Worm (Caenorhabditis elegans) whole organism, L3 larva: Measurements from ENCODE around the gene trk-1.

Experiments used
- R02D3.7 ChIP-seq: fragments of 150-350 bp; optimal IDR thresholded peaks from 2 replicates; lab custom pipeline; 2014; ENCODE audit warnings: missing biosample characterization, missing genetic modification characterization
- ZK546.5 ChIP-seq: sonication (generic microtip); optimal IDR thresholded peaks from 2 replicates; lab custom pipeline; 2017; ENCODE audit warnings: missing biosample characterization, missing genetic modification characterization
- aly-2 ChIP-seq: fragments of 150-350 bp; optimal IDR thresholded peaks from 2 replicates; lab custom pipeline; 2014; ENCODE audit warnings: missing biosample characterization, missing genetic modification characterization
- ama-1 ChIP-seq: fragments of 150-350 bp; optimal IDR thresholded peaks from 2 replicates; lab custom pipeline; 2018
- ceh-28 ChIP-seq: fragments of 150-350 bp; optimal IDR thresholded peaks from 2 replicates; lab custom pipeline; 2014; ENCODE audit warnings: missing biosample characterization, missing genetic modification reagents, missing genetic modification characterization
- ceh-82 ChIP-seq: fragments of 150-350 bp; optimal IDR thresholded peaks from 2 replicates; lab custom pipeline; 2014; ENCODE audit warnings: missing biosample characterization, missing genetic modification characterization
- ceh-9 ChIP-seq: sonication (generic microtip); optimal IDR thresholded peaks from 2 replicates; lab custom pipeline; 2018; ENCODE audit warnings: missing biosample characterization, missing genetic modification characterization
- daf-12 ChIP-seq: fragments of 150-350 bp; optimal IDR thresholded peaks from 2 replicates; lab custom pipeline; 2014; ENCODE audit warnings: missing biosample characterization, missing genetic modification reagents, missing genetic modification characterization
- egl-27 ChIP-seq: sonication (generic microtip); optimal IDR thresholded peaks from 4 replicates; lab custom pipeline; 2017; ENCODE audit warnings: missing biosample characterization, missing genetic modification reagents, missing genetic modification characterization
- elt-1 ChIP-seq: fragments of 150-350 bp; optimal IDR thresholded peaks from 2 replicates; lab custom pipeline; 2014; ENCODE audit warnings: missing biosample characterization, missing genetic modification characterization
- eor-1 ChIP-seq, 2 experiments: fragments of 150-350 bp; optimal IDR thresholded peaks; 2 replicates each; lab custom pipeline; 2014 to 2018; ENCODE audit warnings: missing biosample characterization in 2 of 2, missing genetic modification characterization in 2 of 2
- fkh-2 ChIP-seq: fragments of 150-350 bp; optimal IDR thresholded peaks from 2 replicates; lab custom pipeline; 2014; ENCODE audit warnings: missing biosample characterization, missing genetic modification reagents, missing genetic modification characterization
- fos-1 ChIP-seq: fragments of 150-350 bp; optimal IDR thresholded peaks from 2 replicates; lab custom pipeline; 2014; ENCODE audit warnings: missing biosample characterization, missing genetic modification characterization
- jun-1 ChIP-seq: fragments of 150-350 bp; optimal IDR thresholded peaks from 2 replicates; lab custom pipeline; 2014; ENCODE audit warnings: missing biosample characterization, missing genetic modification reagents, missing genetic modification characterization
- lin-39 ChIP-seq: fragments of 150-350 bp; optimal IDR thresholded peaks from 2 replicates; lab custom pipeline; 2018; ENCODE audit warnings: missing biosample characterization, missing genetic modification reagents, missing genetic modification characterization
- lsy-12 ChIP-seq: sonication (generic microtip); optimal IDR thresholded peaks from 2 replicates; lab custom pipeline; 2016; ENCODE audit warnings: mild to moderate bottlenecking, missing genetic modification characterization, missing compliant biosample characterization
- mdl-1 ChIP-seq: fragments of 150-350 bp; optimal IDR thresholded peaks from 2 replicates; lab custom pipeline; 2014; ENCODE audit warnings: missing biosample characterization, missing genetic modification characterization
- mml-1 ChIP-seq: fragments of 150-350 bp; sonication (generic microtip); optimal IDR thresholded peaks from 3 replicates; lab custom pipeline; 2014; ENCODE audit warnings: missing biosample characterization, missing genetic modification characterization
- nfya-1 ChIP-seq: sonication (generic microtip); optimal IDR thresholded peaks from 2 replicates; lab custom pipeline; 2017; ENCODE audit warnings: missing genetic modification characterization, mild to moderate bottlenecking, missing compliant biosample characterization, antibody characterized with exemption, moderate library complexity; ENCODE audit not compliant: insufficient read depth
- nhr-11 ChIP-seq: fragments of 150-350 bp; optimal IDR thresholded peaks from 2 replicates; lab custom pipeline; 2014; ENCODE audit warnings: missing biosample characterization, missing genetic modification characterization
- nhr-12 ChIP-seq: fragments of 150-350 bp; optimal IDR thresholded peaks from 2 replicates; lab custom pipeline; 2014; ENCODE audit warnings: missing biosample characterization, missing genetic modification characterization
- nhr-237 ChIP-seq: fragments of 150-350 bp; optimal IDR thresholded peaks from 2 replicates; lab custom pipeline; 2014; ENCODE audit warnings: missing biosample characterization, missing genetic modification characterization
- nhr-25 ChIP-seq: sonication (generic microtip); optimal IDR thresholded peaks from 2 replicates; lab custom pipeline; 2017; ENCODE audit warnings: missing biosample characterization, missing genetic modification characterization
- nhr-28 ChIP-seq: fragments of 150-350 bp; optimal IDR thresholded peaks from 2 replicates; lab custom pipeline; 2014; ENCODE audit warnings: missing biosample characterization, missing genetic modification characterization
- nhr-43 ChIP-seq: sonication (generic microtip); optimal IDR thresholded peaks from 2 replicates; lab custom pipeline; 2016; ENCODE audit warnings: mild to moderate bottlenecking, missing genetic modification characterization, missing compliant biosample characterization; ENCODE audit not compliant: poor library complexity, severe bottlenecking
- nhr-67 ChIP-seq: fragments of 150-350 bp; optimal IDR thresholded peaks from 2 replicates; lab custom pipeline; 2014; ENCODE audit warnings: missing biosample characterization, missing genetic modification characterization
- nhr-77 ChIP-seq: fragments of 150-350 bp; optimal IDR thresholded peaks from 2 replicates; lab custom pipeline; 2014; ENCODE audit warnings: missing biosample characterization, missing genetic modification characterization
- pha-4 ChIP-seq: fragments of 150-350 bp; optimal IDR thresholded peaks from 2 replicates; lab custom pipeline; 2014; ENCODE audit warnings: missing biosample characterization, missing genetic modification reagents, missing genetic modification characterization
- pqm-1 ChIP-seq: fragments of 150-350 bp; optimal IDR thresholded peaks from 2 replicates; lab custom pipeline; 2017; ENCODE audit warnings: missing biosample characterization, missing genetic modification characterization, inconsistent platforms
- sea-2 ChIP-seq: fragments of 150-350 bp; sonication (generic microtip); optimal IDR thresholded peaks from 4 replicates; lab custom pipeline; 2014; ENCODE audit warnings: missing biosample characterization, missing genetic modification reagents, missing genetic modification characterization
- skn-1 ChIP-seq: fragments of 150-350 bp; optimal IDR thresholded peaks from 2 replicates; lab custom pipeline; 2014; ENCODE audit warnings: missing biosample characterization, missing genetic modification characterization
- snpc-4 ChIP-seq: fragments of 150-350 bp; optimal IDR thresholded peaks from 2 replicates; lab custom pipeline; 2014; ENCODE audit warnings: missing biosample characterization, missing genetic modification characterization
- tbx-2 ChIP-seq: sonication (generic microtip); optimal IDR thresholded peaks from 2 replicates; lab custom pipeline; 2016; ENCODE audit warnings: mild to moderate bottlenecking, missing genetic modification characterization, missing compliant biosample characterization
- unc-39 ChIP-seq: sonication (generic microtip); optimal IDR thresholded peaks from 4 replicates; lab custom pipeline; 2017; ENCODE audit warnings: missing biosample characterization, missing genetic modification characterization
- unc-62 ChIP-seq: fragments of 150-350 bp; sonication (generic microtip); optimal IDR thresholded peaks from 4 replicates; lab custom pipeline; 2014; ENCODE audit warnings: missing biosample characterization, missing genetic modification reagents, missing genetic modification characterization
- zag-1 ChIP-seq: fragments of 150-350 bp; optimal IDR thresholded peaks from 2 replicates; lab custom pipeline; 2014; ENCODE audit warnings: missing biosample characterization, missing genetic modification characterization
- ztf-11 ChIP-seq: fragments of 150-350 bp; optimal IDR thresholded peaks from 2 replicates; lab custom pipeline; 2014; ENCODE audit warnings: missing biosample characterization, missing genetic modification characterization
- ztf-4 ChIP-seq: fragments of 150-350 bp; optimal IDR thresholded peaks from 2 replicates; lab custom pipeline; 2014; ENCODE audit warnings: missing biosample characterization, missing genetic modification characterization

trk-1 gene

ce11 chrX:8931647-8932046, 19.1 kb downstream of the trk-1 start:
- TF ChIP-seq fkh-2 (tag; lab: Kevin White, UChicago) (no peak), pqm-1 (tag; lab: Kevin White, UChicago) (no peak), pha-4 (tag; lab: Kevin White, UChicago) (peak; percentile 54), nfya-1 (no peak), ama-1 (lab: Kevin White, UChicago) (no peak), aly-2 (tag; lab: Kevin White, UChicago) (no peak), jun-1 (no peak)
- TF ChIP-seq, all 47 proteins: peak for 1

ce11 chrX:8930879-8931278, 19.9 kb downstream of the trk-1 start, which contains the start of gene acs-22:
Gene acs-22 (plus strand): TSS chrX:8931179.
- TF ChIP-seq snpc-4 (tag; lab: Kevin White, UChicago) (no peak), skn-1 (tag; lab: Kevin White, UChicago) (no peak), pha-4 (tag; lab: Kevin White, UChicago) (peak; percentile 24), elt-1 (no peak)

DNA sequence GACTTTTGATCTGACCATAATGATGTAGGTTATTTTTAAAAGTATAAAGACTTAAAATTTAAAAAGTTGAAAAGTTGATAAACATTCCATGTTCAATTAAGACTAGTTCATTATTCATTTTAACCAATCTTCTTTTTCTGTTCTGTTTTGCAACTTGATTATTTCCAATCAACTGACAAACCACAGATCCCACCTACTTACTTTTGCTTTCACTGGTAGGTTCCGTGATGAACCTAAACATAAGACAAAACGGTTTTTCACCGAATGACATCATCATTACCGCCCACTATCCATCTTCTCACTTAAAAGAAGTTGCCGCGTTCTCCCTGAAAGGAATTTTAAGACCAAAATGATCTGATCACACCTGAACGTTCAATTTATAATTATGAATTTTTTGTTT, 21.1 kb downstream of the trk-1 start:
- TF ChIP-seq unc-62 (GFP tag; lab: Kevin White, UChicago) (no peak), lin-39 (tag; lab: Kevin White, UChicago) (no peak), sea-2 (no peak), ztf-11 (tag; lab: Kevin White, UChicago) (no peak), R02D3.7 (tag; lab: Kevin White, UChicago) (no peak), egl-27 (tag; lab: Kevin White, UChicago) (no peak), nhr-25 (tag; lab: Kevin White, UChicago) (no peak), nhr-67 (tag; lab: Kevin White, UChicago) (no peak), fos-1 (tag; lab: Kevin White, UChicago) (no peak), eor-1 (tag; optimal IDR thresholded peaks at IDR 0.05; lab: Kevin White, UChicago) (no peak), ztf-4 (tag; lab: Kevin White, UChicago) (no peak), nhr-237 (tag; lab: Kevin White, UChicago) (no peak), ceh-28 (tag; lab: Kevin White, UChicago) (no peak), nfya-1 (no peak), mdl-1 (no peak), ZK546.5 (tag; lab: Kevin White, UChicago) (no peak), aly-2 (tag; lab: Kevin White, UChicago) (no peak), nhr-11 (tag; lab: Kevin White, UChicago) (no peak), lsy-12 (tag; lab: Kevin White, UChicago) (no peak), unc-39 (tag; lab: Kevin White, UChicago) (no peak)

- TF ChIP-seq ztf-11 (tag; lab: Kevin White, UChicago) (no peak), ama-1 (lab: Kevin White, UChicago) (no peak), ztf-4 (tag; lab: Kevin White, UChicago) (no peak), ceh-9 (tag; lab: Kevin White, UChicago) (no peak), unc-62 (GFP tag; lab: Kevin White, UChicago) (no peak), nhr-11 (tag; lab: Kevin White, UChicago) (no peak), mml-1 (tag; lab: Kevin White, UChicago) (no peak), ceh-82 (no peak), ZK546.5 (tag; lab: Kevin White, UChicago) (no peak), nhr-77 (tag; lab: Kevin White, UChicago) (no peak), tbx-2 (tag; lab: Kevin White, UChicago) (no peak), pha-4 (tag; lab: Kevin White, UChicago) (no peak), nhr-12 (tag; lab: Kevin White, UChicago) (no peak), lin-39 (tag; lab: Kevin White, UChicago) (no peak), zag-1 (tag; lab: Kevin White, UChicago) (no peak), nhr-28 (tag; lab: Kevin White, UChicago) (no peak), nhr-25 (tag; lab: Kevin White, UChicago) (no peak), unc-39 (tag; lab: Kevin White, UChicago) (no peak)
- TF ChIP-seq, all 47 proteins: peak for 0
These were observed 23.9 kb downstream of the trk-1 start for ce11 chrX:8926865-8927264.

DNA sequence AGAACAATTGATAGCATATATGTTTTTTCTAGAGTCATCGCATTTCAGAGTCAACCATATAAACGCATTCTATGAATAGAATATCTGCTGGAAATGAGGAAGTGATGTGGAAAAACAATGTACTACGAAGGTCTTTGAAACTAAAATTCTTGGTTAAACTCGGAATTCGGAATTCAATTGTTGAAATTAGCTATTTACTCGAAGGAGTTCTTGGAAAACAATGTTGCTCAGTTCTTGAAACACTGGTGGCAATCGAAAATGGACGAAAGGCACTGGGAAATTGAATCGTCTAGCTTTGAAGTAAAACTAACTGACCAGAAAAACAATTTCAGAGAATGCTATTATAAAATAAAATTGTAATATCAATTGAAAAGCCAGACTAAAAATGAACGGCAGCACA, 24.4 kb downstream of the trk-1 start:
- TF ChIP-seq nhr-43 (tag; lab: Kevin White, UChicago) (no peak), nhr-11 (tag; lab: Kevin White, UChicago) (no peak), daf-12 (tag; lab: Kevin White, UChicago) (no peak), eor-1 (tag; optimal IDR thresholded peaks at IDR 0.05; lab: Kevin White, UChicago) (no peak), tbx-2 (tag; lab: Kevin White, UChicago) (peak; percentile 4)
